Worm (Caenorhabditis elegans) whole organism, L4/young adult: Measurements from ENCODE around the gene C33F10.12.

Experiments used
- W03F9.2 ChIP-seq: fragments of 150-350 bp; optimal IDR thresholded peaks from 2 replicates; lab custom pipeline; 2014; ENCODE audit warnings: missing biosample characterization, missing genetic modification characterization
- him-1 ChIP-seq: sonication (generic microtip); optimal IDR thresholded peaks from 2 replicates; lab custom pipeline; 2016; ENCODE audit warnings: missing genotype, missing genetic modification reagents, missing genetic modification characterization, missing compliant biosample characterization

- TF ChIP-seq him-1 (no peak), W03F9.2 (tag; lab: Kevin White, UChicago) (no peak)
Measured at ce11 chrII:4790687-4791086, 46.9 kb downstream of the C33F10.12 start.
